Fruit fly (Drosophila melanogaster) whole organism, embryonic: Measurements from ENCODE around the gene Pxn.
A peak's percentile ranks its signal among the peaks of the same experiment; 100 is the strongest.

Source experiments
- Awh ChIP-seq: fragments of 200-800 bp; sonication (Bioruptor generic); IDR thresholded peaks from 2 replicates; pipeline ENCODE4, ENCODE4 v1.3.6; 2022; ENCODE audit warnings: missing biosample characterization, missing genetic modification characterization
- B-H1 ChIP-seq: fragments of 200-800 bp; sonication (Bioruptor generic); IDR thresholded peaks from 3 replicates; pipeline ENCODE4 v1.3.6; 2022; ENCODE audit warnings: missing biosample characterization, missing genetic modification characterization
- BEAF-32 ChIP-seq: fragments of 200-800 bp; sonication (Bioruptor generic); optimal IDR thresholded peaks from 3 replicates; lab custom pipeline; 2017; ENCODE audit warnings: missing biosample characterization, missing genetic modification characterization, mild to moderate bottlenecking, moderate library complexity, missing genetic modification reagents
- Bdp1 ChIP-seq: fragments of 200-800 bp; sonication (Bioruptor generic); optimal IDR thresholded peaks from 3 replicates; lab custom pipeline; 2016; ENCODE audit warnings: missing biosample characterization, missing genetic modification characterization
- CG1024 ChIP-seq: fragments of 200-800 bp; sonication (Bioruptor generic); IDR thresholded peaks from 2 replicates; pipeline ENCODE4 v1.3.6; 2022; ENCODE audit warnings: missing biosample characterization, missing genetic modification characterization
- CG10462 ChIP-seq: fragments of 200-800 bp; sonication (Bioruptor generic); optimal IDR thresholded peaks from 2 replicates; lab custom pipeline; 2016; ENCODE audit warnings: missing biosample characterization, missing genetic modification characterization
- CG10565 ChIP-seq: fragments of 200-800 bp; sonication (Bioruptor generic); optimal IDR thresholded peaks from 3 replicates; lab custom pipeline; 2016; ENCODE audit warnings: missing biosample characterization, mild to moderate bottlenecking, missing genetic modification characterization
- CG12942 ChIP-seq: fragments of 200-800 bp; sonication (Bioruptor generic); optimal IDR thresholded peaks from 3 replicates; lab custom pipeline; 2016; ENCODE audit warnings: missing biosample characterization, missing genetic modification characterization
- CG13624 ChIP-seq: fragments of 200-800 bp; sonication (Bioruptor generic); optimal IDR thresholded peaks from 2 replicates; lab custom pipeline; 2016; ENCODE audit warnings: missing biosample characterization, missing genetic modification characterization
- CG13775 ChIP-seq: fragments of 200-800 bp; sonication (Bioruptor generic); optimal IDR thresholded peaks from 3 replicates; lab custom pipeline; 2017; ENCODE audit warnings: missing biosample characterization, mild to moderate bottlenecking, missing genetic modification characterization
- CG1647 ChIP-seq: fragments of 200-800 bp; sonication (Bioruptor generic); optimal IDR thresholded peaks from 3 replicates; lab custom pipeline; 2016; ENCODE audit warnings: missing biosample characterization, missing genetic modification characterization
- CG18599 ChIP-seq: fragments of 200-800 bp; sonication (Bioruptor generic); optimal IDR thresholded peaks from 3 replicates; lab custom pipeline; 2017; ENCODE audit warnings: missing biosample characterization, missing genetic modification characterization, mild to moderate bottlenecking, moderate library complexity, missing genetic modification reagents
- CG30431 ChIP-seq: fragments of 200-800 bp; sonication (Bioruptor generic); optimal IDR thresholded peaks from 2 replicates; lab custom pipeline; 2017; ENCODE audit warnings: missing biosample characterization, missing genetic modification characterization
- CG34422 ChIP-seq: fragments of 200-800 bp; sonication (Bioruptor generic); IDR thresholded peaks from 3 replicates; pipeline ENCODE4 v1.3.6; 2022; ENCODE audit warnings: missing biosample characterization, missing genetic modification characterization
- CG3995 ChIP-seq: fragments of 200-800 bp; sonication (Bioruptor generic); optimal IDR thresholded peaks from 3 replicates; lab custom pipeline; 2016; ENCODE audit warnings: missing biosample characterization, missing genetic modification characterization
- CG42726 ChIP-seq: fragments of 200-800 bp; sonication (Bioruptor generic); IDR thresholded peaks from 2 replicates; pipeline ENCODE4 v1.3.6; 2022; ENCODE audit warnings: missing biosample characterization, missing genetic modification characterization; ENCODE audit not compliant: partially characterized antibody
- CG4328 ChIP-seq: fragments of 200-800 bp; sonication (Bioruptor generic); optimal IDR thresholded peaks from 3 replicates; lab custom pipeline; 2017; ENCODE audit warnings: missing biosample characterization, missing genetic modification reagents, missing genetic modification characterization
- CG4707 ChIP-seq: fragments of 200-800 bp; sonication (Bioruptor generic); optimal IDR thresholded peaks from 2 replicates; lab custom pipeline; 2018; ENCODE audit warnings: missing biosample characterization, mild to moderate bottlenecking, missing genetic modification characterization, moderate library complexity
- CG6683 ChIP-seq: fragments of 200-800 bp; sonication (Bioruptor generic); optimal IDR thresholded peaks from 2 replicates; lab custom pipeline; 2017; ENCODE audit warnings: missing biosample characterization, mild to moderate bottlenecking, missing genetic modification characterization, missing genetic modification reagents
- CG8478 ChIP-seq: fragments of >200 bp; optimal IDR thresholded peaks from 2 replicates; lab custom pipeline; 2018
- CG9932 ChIP-seq: fragments of 200-800 bp; sonication (Bioruptor generic); IDR thresholded peaks from 2 replicates; pipeline ENCODE4 v1.3.6; 2022; ENCODE audit warnings: missing biosample characterization, missing genetic modification characterization
- Dad ChIP-seq: fragments of 200-800 bp; sonication (Bioruptor generic); optimal IDR thresholded peaks from 3 replicates; lab custom pipeline; 2016; ENCODE audit warnings: missing biosample characterization, missing genetic modification characterization
- Dip2 ChIP-seq: fragments of 200-800 bp; sonication (Bioruptor generic); IDR thresholded peaks from 2 replicates; pipeline ENCODE4 v1.3.6; 2022; ENCODE audit warnings: missing biosample characterization, missing genetic modification characterization
- E2f1 ChIP-seq: fragments of 200-800 bp; sonication (Bioruptor generic); IDR thresholded peaks from 2 replicates; pipeline ENCODE4 v1.3.6; 2022; ENCODE audit warnings: missing biosample characterization, missing genetic modification characterization
- HmgZ ChIP-seq: fragments of 200-800 bp; sonication (Bioruptor generic); optimal IDR thresholded peaks from 2 replicates; lab custom pipeline; 2018; ENCODE audit warnings: missing biosample characterization, mild to moderate bottlenecking, missing genetic modification characterization
- Lhr ChIP-seq: fragments of 200-800 bp; sonication (Bioruptor generic); optimal IDR thresholded peaks from 3 replicates; lab custom pipeline; 2017; ENCODE audit warnings: mild to moderate bottlenecking, missing biosample characterization, missing genetic modification reagents, missing genetic modification characterization
- MBD-R2 ChIP-seq: fragments of 200-800 bp; sonication (Bioruptor generic); IDR thresholded peaks from 2 replicates; pipeline ENCODE4 v1.3.6; 2022; ENCODE audit warnings: missing biosample characterization, missing genetic modification characterization
- Mad ChIP-seq: fragments of 200-800 bp; sonication (Bioruptor generic); optimal IDR thresholded peaks from 2 replicates; lab custom pipeline; 2016; ENCODE audit warnings: missing biosample characterization, missing genetic modification characterization
- Optix ChIP-seq: fragments of 200-800 bp; sonication (Bioruptor generic); IDR thresholded peaks from 3 replicates; pipeline ENCODE4 v1.3.6; 2022; ENCODE audit warnings: missing biosample characterization, missing genetic modification characterization
- ab ChIP-seq: fragments of 200-800 bp; sonication (Bioruptor generic); optimal IDR thresholded peaks from 2 replicates; lab custom pipeline; 2016; ENCODE audit warnings: missing biosample characterization, missing genetic modification characterization
- caup ChIP-seq: fragments of 200-800 bp; sonication (Bioruptor generic); optimal IDR thresholded peaks from 3 replicates; lab custom pipeline; 2017; ENCODE audit warnings: missing biosample characterization, mild to moderate bottlenecking, missing genetic modification characterization, moderate library complexity; ENCODE audit not compliant: severe bottlenecking
- cwo ChIP-seq: fragments of 200-800 bp; sonication (Bioruptor generic); optimal IDR thresholded peaks from 3 replicates; lab custom pipeline; 2017; ENCODE audit warnings: missing biosample characterization, missing genetic modification characterization, mild to moderate bottlenecking, moderate library complexity, missing genetic modification reagents
- ems ChIP-seq: fragments of 200-800 bp; sonication (Bioruptor generic); optimal IDR thresholded peaks from 3 replicates; lab custom pipeline; 2016; ENCODE audit warnings: missing biosample characterization, missing genetic modification characterization
- en ChIP-seq: fragments of 200-800 bp; sonication (Bioruptor generic); optimal IDR thresholded peaks from 2 replicates; lab custom pipeline; 2016; ENCODE audit warnings: missing biosample characterization, missing genetic modification characterization
- ewg ChIP-seq: fragments of 200-800 bp; sonication (Bioruptor generic); optimal IDR thresholded peaks from 3 replicates; lab custom pipeline; 2017; ENCODE audit warnings: mild to moderate bottlenecking, missing biosample characterization, missing genetic modification reagents, missing genetic modification characterization
- gce ChIP-seq: fragments of 200-800 bp; sonication (Bioruptor generic); IDR thresholded peaks from 3 replicates; pipeline ENCODE4 v1.3.6; 2022; ENCODE audit warnings: missing biosample characterization, missing genetic modification characterization
- gsb ChIP-seq: fragments of 200-800 bp; sonication (Bioruptor generic); IDR thresholded peaks from 2 replicates; pipeline ENCODE4 v1.3.6; 2022; ENCODE audit warnings: missing biosample characterization, missing genetic modification characterization
- h ChIP-seq: fragments of >200 bp; optimal IDR thresholded peaks from 2 replicates; lab custom pipeline; 2017
- ham ChIP-seq: fragments of 200-800 bp; sonication (Bioruptor generic); IDR thresholded peaks from 2 replicates; pipeline ENCODE4 v1.3.6; 2022; ENCODE audit warnings: missing biosample characterization, missing genetic modification characterization
- kni ChIP-seq: fragments of 200-800 bp; sonication (Bioruptor generic); optimal IDR thresholded peaks from 3 replicates; lab custom pipeline; 2017; ENCODE audit warnings: mild to moderate bottlenecking, missing biosample characterization, missing genetic modification reagents, missing genetic modification characterization
- lbe ChIP-seq: fragments of 200-800 bp; sonication (Bioruptor generic); optimal IDR thresholded peaks from 2 replicates; lab custom pipeline; 2016; ENCODE audit warnings: missing biosample characterization, mild to moderate bottlenecking, missing genetic modification characterization
- p53 ChIP-seq: fragments of 200-800 bp; sonication (Bioruptor generic); optimal IDR thresholded peaks from 2 replicates; lab custom pipeline; 2016; ENCODE audit warnings: missing biosample characterization, missing genetic modification characterization
- pan ChIP-seq, 4 experiments: fragments of >200 bp in 3 of 4; fragments of 200-800 bp in 1 of 4; sonication (Bioruptor generic) in 1 of 4; optimal IDR thresholded peaks in 3 of 4; IDR thresholded peaks in 1 of 4; 2 replicates each; pipeline versions ENCODE4 v1.3.6 to Lab custom; 2017 to 2022; ENCODE audit warnings: missing biosample characterization in 2 of 4, missing genetic modification characterization in 2 of 4, mixed read lengths in 1 of 4
- repo ChIP-seq: fragments of 200-800 bp; sonication (Bioruptor generic); optimal IDR thresholded peaks from 2 replicates; lab custom pipeline; 2016; ENCODE audit warnings: missing biosample characterization, missing genetic modification characterization
- row ChIP-seq: fragments of 200-800 bp; sonication (Bioruptor generic); IDR thresholded peaks from 3 replicates; pipeline ENCODE4 v1.3.6; 2022; ENCODE audit warnings: missing biosample characterization, missing genetic modification characterization
- sens-2 ChIP-seq: fragments of 200-800 bp; sonication (Bioruptor generic); IDR thresholded peaks from 2 replicates; pipeline ENCODE4 v1.3.6; 2022; ENCODE audit warnings: missing biosample characterization, missing genetic modification characterization
- tgo ChIP-seq: fragments of 200-800 bp; sonication (Bioruptor generic); IDR thresholded peaks from 3 replicates; pipeline ENCODE4 v1.3.6; 2022; ENCODE audit warnings: missing biosample characterization, missing genetic modification characterization
- ttk ChIP-seq: fragments of 200-800 bp; sonication (Bioruptor generic); IDR thresholded peaks from 2 replicates; pipeline ENCODE4 v2.1.2; 2022; ENCODE audit warnings: missing biosample characterization, missing genetic modification characterization
- vfl ChIP-seq: fragments of 200-800 bp; sonication (Bioruptor generic); optimal IDR thresholded peaks from 2 replicates; lab custom pipeline; 2016; ENCODE audit warnings: missing biosample characterization, missing genetic modification characterization

Pxn gene

DNA sequence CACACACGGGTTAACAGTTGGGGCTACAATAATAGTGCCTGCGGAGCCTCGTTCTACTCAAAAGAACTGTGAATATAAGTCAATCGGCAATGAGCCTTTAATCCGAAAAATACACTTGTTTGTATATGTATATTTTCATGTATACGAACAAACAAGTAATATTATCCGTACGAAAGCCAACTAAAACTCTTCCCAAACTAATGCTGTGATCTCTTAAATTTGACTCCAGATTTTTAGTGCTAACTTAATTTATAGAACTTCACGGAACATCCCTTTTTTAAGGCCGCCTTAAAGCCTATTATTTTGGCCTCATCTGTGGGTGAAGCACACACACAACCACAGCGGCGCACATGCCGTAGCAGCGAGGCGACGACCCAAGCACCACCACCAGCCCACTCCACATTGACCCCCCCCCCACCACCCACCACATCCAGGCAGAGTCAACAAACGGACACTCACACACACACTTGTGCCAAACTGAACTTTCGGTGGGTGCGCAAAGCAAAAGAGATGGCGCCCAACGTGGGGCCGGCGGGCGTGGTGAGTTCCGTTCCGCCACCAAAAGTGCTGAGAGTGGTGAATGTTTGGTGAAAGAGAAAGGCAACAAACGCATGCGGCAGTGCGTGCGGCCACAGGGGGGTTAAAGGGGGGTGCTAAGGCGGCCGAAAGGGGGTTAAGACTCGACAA, 45.6 kb downstream of the Pxn start (continued):
- TF ChIP-seq CG4707 (GFP tag; lab: Kevin White, UChicago) (peak; percentile 55), BEAF-32 (GFP tag; lab: Kevin White, UChicago) (no peak), pan (optimal IDR thresholded peaks at IDR 0.05; lab: Kevin White, UChicago) (no peak), pan (GFP tag; optimal IDR thresholded peaks at IDR 0.05 in 1 of 2, IDR thresholded peaks at IDR 0.05 in 1 of 2) (peak in 1 of 2 experiments; percentile 72), CG3995 (GFP tag; lab: Kevin White, UChicago) (peak; percentile 10), CG1024 (GFP tag; lab: Robert Waterston, UW) (no peak), ab (GFP tag; lab: Kevin White, UChicago) (peak; percentile 42), ttk (GFP tag; lab: Robert Waterston, UW) (peak; percentile 14; the same call in 1 of the 2 replicates), lbe (GFP tag; lab: Kevin White, UChicago) (peak; percentile 10), CG1647 (peak; percentile 54), CG13775 (GFP tag; lab: Kevin White, UChicago) (peak; percentile 80), CG18599 (GFP tag; lab: Kevin White, UChicago) (peak; percentile 92), Lhr (peak; percentile 47), CG30431 (peak; percentile 61), Awh (0 out of 2 replicates have a peak, but pooled peaks have one; percentile 44), CG9932 (GFP tag; lab: Robert Waterston, UW) (peak; percentile 35; the same call in 1 of the 2 replicates), row (GFP tag; lab: Robert Waterston, UW) (peak; percentile 81), MBD-R2 (GFP tag; lab: Robert Waterston, UW) (no peak), Mad (GFP tag; lab: Kevin White, UChicago) (peak; percentile 58), Dad (GFP tag; lab: Kevin White, UChicago) (peak; percentile 59), E2f1 (GFP tag; lab: Robert Waterston, UW) (peak; percentile 73), gsb (GFP tag; lab: Robert Waterston, UW) (no peak; the same call in none of the 2 replicates), CG42726 (GFP tag; lab: Robert Waterston, UW) (no peak), vfl (GFP tag; lab: Kevin White, UChicago) (peak; percentile 32), en (GFP tag; lab: Kevin White, UChicago) (peak; percentile 60), HmgZ (tag; lab: Kevin White, UChicago) (peak; percentile 49), ewg (GFP tag; lab: Kevin White, UChicago) (peak; percentile 55), ham (GFP tag; lab: Robert Waterston, UW) (no peak), CG4328 (peak; percentile 15), Bdp1 (GFP tag; lab: Kevin White, UChicago) (peak; percentile 68), p53 (GFP tag; lab: Kevin White, UChicago) (no peak), gce (GFP tag; lab: Robert Waterston, UW) (no peak; the same call in 2 of the 3 replicates), B-H1 (GFP tag; lab: Robert Waterston, UW) (peak; percentile 40; the same call in 1 of the 3 replicates), CG8478 (lab: Kevin White, UChicago) (no peak), kni (GFP tag; lab: Kevin White, UChicago) (peak; percentile 70), Dip2 (0 out of 2 replicates have a peak, but pooled peaks have one; percentile 13), repo (peak; percentile 55), CG13624 (GFP tag; lab: Kevin White, UChicago) (peak; percentile 61), CG12942 (GFP tag; lab: Kevin White, UChicago) (peak; percentile 69), sens-2 (GFP tag; lab: Robert Waterston, UW) (no peak), caup (GFP tag; lab: Kevin White, UChicago) (peak; percentile 76), cwo (GFP tag; lab: Kevin White, UChicago) (peak; percentile 72), CG6683 (GFP tag; lab: Kevin White, UChicago) (peak; percentile 78), h (lab: Kevin White, UChicago) (no peak), CG10462 (GFP tag; lab: Kevin White, UChicago) (peak; percentile 76), ems (peak; percentile 28), CG34422 (GFP tag; lab: Robert Waterston, UW) (peak; percentile 59; the same call in 1 of the 3 replicates), Optix (GFP tag; lab: Robert Waterston, UW) (peak; percentile 52; the same call in 1 of the 3 replicates), CG10565 (no peak), tgo (GFP tag; lab: Robert Waterston, UW) (peak; percentile 77; the same call in 2 of the 3 replicates)
